Worm (Caenorhabditis elegans) whole organism, late embryonic: ENCODE data around the gene srz-75.
"Not testable (repeated sequence)": the region's sequence is repeated elsewhere in the genome, so short reads cannot be mapped to it uniquely, and the experiment has no call there.

ENCODE experiments used
- C38D4.7 ChIP-seq: fragments of 200-800 bp; sonication (Bioruptor generic); optimal IDR thresholded peaks from 2 replicates; lab custom pipeline; 2018; ENCODE audit warnings: mild to moderate bottlenecking, missing genetic modification characterization, moderate library complexity, missing compliant biosample characterization
- F13H6.1 ChIP-seq: sonication (generic microtip); optimal IDR thresholded peaks from 2 replicates; lab custom pipeline; 2016; ENCODE audit warnings: missing genetic modification characterization, missing compliant biosample characterization
- K02D7.2 ChIP-seq: sonication (generic microtip); optimal IDR thresholded peaks from 2 replicates; lab custom pipeline; 2017; ENCODE audit warnings: mild to moderate bottlenecking, missing genetic modification characterization, missing compliant biosample characterization
- K09A11.1 ChIP-seq: sonication (generic microtip); optimal IDR thresholded peaks from 2 replicates; lab custom pipeline; 2017; ENCODE audit warnings: antibody characterized with exemption, mild to moderate bottlenecking, missing genetic modification characterization, missing compliant biosample characterization; ENCODE audit not compliant: insufficient read depth
- T23F11.4 ChIP-seq: fragments of 200-800 bp; sonication (Bioruptor generic); optimal IDR thresholded peaks from 2 replicates; lab custom pipeline; 2018; ENCODE audit warnings: mild to moderate bottlenecking, missing genetic modification characterization, missing compliant biosample characterization
- ama-1 ChIP-seq: fragments of 150-350 bp; optimal IDR thresholded peaks from 2 replicates; lab custom pipeline; 2014
- ceh-14 ChIP-seq: sonication (generic microtip); optimal IDR thresholded peaks from 2 replicates; lab custom pipeline; 2016; ENCODE audit warnings: missing genotype, missing genetic modification characterization, missing compliant biosample characterization
- ceh-2 ChIP-seq: sonication (generic microtip); optimal IDR thresholded peaks from 2 replicates; lab custom pipeline; 2016; ENCODE audit warnings: missing genotype, missing genetic modification characterization, missing compliant biosample characterization
- ceh-34 ChIP-seq: sonication (generic microtip); optimal IDR thresholded peaks from 2 replicates; lab custom pipeline; 2016; ENCODE audit warnings: mild to moderate bottlenecking, missing genetic modification characterization, missing compliant biosample characterization
- ceh-48 ChIP-seq: sonication (generic microtip); optimal IDR thresholded peaks from 2 replicates; lab custom pipeline; 2016; ENCODE audit warnings: missing genetic modification characterization, inconsistent platforms, missing compliant biosample characterization
- ceh-6 ChIP-seq: fragments of 200-800 bp; sonication (Bioruptor generic); optimal IDR thresholded peaks from 2 replicates; lab custom pipeline; 2018; ENCODE audit warnings: mild to moderate bottlenecking, missing genetic modification characterization, missing compliant biosample characterization
- che-1 ChIP-seq: sonication (generic microtip); optimal IDR thresholded peaks from 2 replicates; lab custom pipeline; 2016; ENCODE audit warnings: mild to moderate bottlenecking, missing genetic modification characterization, missing compliant biosample characterization
- dmd-4 ChIP-seq: sonication (generic microtip); optimal IDR thresholded peaks from 2 replicates; lab custom pipeline; 2016; ENCODE audit warnings: borderline replicate concordance, missing genetic modification characterization, missing compliant biosample characterization
- dve-1 ChIP-seq: sonication (generic microtip); optimal IDR thresholded peaks from 2 replicates; lab custom pipeline; 2017; ENCODE audit warnings: antibody characterized with exemption, mild to moderate bottlenecking, missing genetic modification characterization, missing compliant biosample characterization
- elt-4 ChIP-seq: sonication (generic microtip); optimal IDR thresholded peaks from 2 replicates; lab custom pipeline; 2016; ENCODE audit warnings: missing genetic modification characterization, missing compliant biosample characterization
- ets-4 ChIP-seq: sonication (generic microtip); optimal IDR thresholded peaks from 2 replicates; lab custom pipeline; 2016; ENCODE audit warnings: missing genetic modification characterization, missing compliant biosample characterization
- fkh-10 ChIP-seq: fragments of 150-350 bp; optimal IDR thresholded peaks from 2 replicates; lab custom pipeline; 2014; ENCODE audit warnings: missing biosample characterization, missing genetic modification reagents, missing genetic modification characterization
- hlh-13 ChIP-seq: fragments of 200-800 bp; sonication (Bioruptor generic); optimal IDR thresholded peaks from 2 replicates; lab custom pipeline; 2018; ENCODE audit warnings: mild to moderate bottlenecking, missing genetic modification characterization, missing compliant biosample characterization
- hlh-15 ChIP-seq: sonication (generic microtip); optimal IDR thresholded peaks from 2 replicates; lab custom pipeline; 2016; ENCODE audit warnings: missing genetic modification characterization, missing compliant biosample characterization
- nhr-232 ChIP-seq: sonication (generic microtip); optimal IDR thresholded peaks from 2 replicates; lab custom pipeline; 2016; ENCODE audit warnings: missing genetic modification characterization, missing compliant biosample characterization
- npax-4 ChIP-seq: sonication (generic microtip); optimal IDR thresholded peaks from 2 replicates; lab custom pipeline; 2016; ENCODE audit warnings: missing genetic modification characterization, missing compliant biosample characterization
- odd-2 ChIP-seq: sonication (generic microtip); optimal IDR thresholded peaks from 2 replicates; lab custom pipeline; 2017; ENCODE audit warnings: antibody characterized with exemption, mild to moderate bottlenecking, missing genetic modification characterization, missing compliant biosample characterization
- pag-3 ChIP-seq: sonication (generic microtip); optimal IDR thresholded peaks from 2 replicates; lab custom pipeline; 2016; ENCODE audit warnings: missing compliant biosample characterization, missing genetic modification characterization, borderline replicate concordance
- pax-1 ChIP-seq: fragments of 150-350 bp; optimal IDR thresholded peaks from 2 replicates; lab custom pipeline; 2014; ENCODE audit warnings: missing biosample characterization, missing genetic modification characterization
- pha-4 ChIP-seq: fragments of 150-350 bp; optimal IDR thresholded peaks from 2 replicates; lab custom pipeline; 2018; ENCODE audit warnings: missing biosample characterization, missing genetic modification reagents, missing genetic modification characterization
- pqm-1 ChIP-seq: sonication (generic microtip); optimal IDR thresholded peaks from 2 replicates; lab custom pipeline; 2016; ENCODE audit warnings: missing genetic modification characterization, missing compliant biosample characterization
- pros-1 ChIP-seq: fragments of 150-350 bp; optimal IDR thresholded peaks from 2 replicates; lab custom pipeline; 2014; ENCODE audit warnings: missing biosample characterization, missing genetic modification reagents, missing genetic modification characterization
- rnt-1 ChIP-seq: sonication (generic microtip); optimal IDR thresholded peaks from 2 replicates; lab custom pipeline; 2016; ENCODE audit warnings: missing genetic modification characterization, missing compliant biosample characterization
- sox-2 ChIP-seq: fragments of 200-800 bp; sonication (Bioruptor generic); IDR thresholded peaks from 2 replicates; pipeline ENCODE4 v1.3.6; 2022; ENCODE audit warnings: missing genetic modification reagents, missing genetic modification characterization, missing compliant biosample characterization
- sox-4 ChIP-seq: sonication (generic microtip); optimal IDR thresholded peaks from 2 replicates; lab custom pipeline; 2017; ENCODE audit warnings: mild to moderate bottlenecking, missing genetic modification characterization, inconsistent platforms, missing compliant biosample characterization
- tbx-2 ChIP-seq: sonication (generic microtip); optimal IDR thresholded peaks from 2 replicates; lab custom pipeline; 2016; ENCODE audit warnings: missing genetic modification characterization, missing compliant biosample characterization
- tbx-7 ChIP-seq: sonication (generic microtip); optimal IDR thresholded peaks from 2 replicates; lab custom pipeline; 2016; ENCODE audit warnings: missing genotype, missing genetic modification characterization, missing compliant biosample characterization
- unc-42 ChIP-seq: sonication (generic microtip); optimal IDR thresholded peaks from 2 replicates; lab custom pipeline; 2016; ENCODE audit warnings: missing genotype, missing genetic modification characterization, missing compliant biosample characterization
- unc-86 ChIP-seq: sonication (generic microtip); optimal IDR thresholded peaks from 2 replicates; lab custom pipeline; 2016; ENCODE audit warnings: missing genetic modification characterization, missing compliant biosample characterization
- zip-5 ChIP-seq: sonication (generic microtip); optimal IDR thresholded peaks from 2 replicates; lab custom pipeline; 2016; ENCODE audit warnings: missing genetic modification characterization, missing compliant biosample characterization

srz-75 gene

DNA sequence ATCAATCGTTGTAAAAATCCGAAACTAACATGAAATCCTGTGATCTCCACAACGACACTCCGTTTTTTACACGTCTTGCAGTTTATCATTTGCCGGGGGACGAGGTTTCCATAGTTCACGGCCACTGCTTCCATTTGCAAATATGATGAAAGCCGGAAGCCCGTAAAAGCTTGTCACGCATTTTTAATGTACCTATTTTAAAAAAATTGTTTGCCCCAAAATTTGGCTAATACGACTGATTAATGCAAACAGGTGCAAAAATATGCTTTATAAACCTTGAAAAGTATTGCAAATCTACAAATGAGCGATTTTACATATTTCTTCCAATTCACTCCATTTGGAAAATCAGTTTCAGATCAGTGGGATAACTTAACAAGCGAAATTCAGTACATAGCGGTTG is 30.2 kb upstream of the srz-75 start, which contains the start of gene srz-61:
srz-61 (plus strand) TSS at position 301 of the 400 bp plus-strand sequence.
- no peak for TF ChIP-seq pros-1 (tag; lab: Kevin White, UChicago)
- no peak for TF ChIP-seq dmd-4 (tag; lab: Kevin White, UChicago)
- TF ChIP-seq, all 69 proteins: peak for 0

- TF ChIP-seq ets-4 (tag; lab: Kevin White, UChicago), result no peak
- no peak for TF ChIP-seq rnt-1
- no peak for TF ChIP-seq hlh-15 (tag; lab: Kevin White, UChicago)
- no peak for TF ChIP-seq ceh-34 (tag; lab: Kevin White, UChicago)
- no peak for TF ChIP-seq F13H6.1 (tag; lab: Kevin White, UChicago)
- TF ChIP-seq ama-1 (lab: Kevin White, UChicago), result no peak
- TF ChIP-seq nhr-232 (tag; lab: Kevin White, UChicago), result no peak
- no peak for TF ChIP-seq unc-86 (tag; lab: Kevin White, UChicago)
- TF ChIP-seq npax-4 (tag; lab: Kevin White, UChicago), result no peak
Observed at ce11 chrIV:16320410-16320809, 29.8 kb upstream of the srz-75 start, which contains the start of gene K03D3.5. K03D3.5 (minus strand) TSS chrIV:16320510.

- TF ChIP-seq T23F11.4 (GFP tag; lab: Kevin White, UChicago) (no peak), tbx-7 (tag; lab: Kevin White, UChicago) (no peak), pax-1 (tag; lab: Kevin White, UChicago) (no peak), zip-5 (tag; lab: Kevin White, UChicago) (no peak), C38D4.7 (no peak), ama-1 (lab: Kevin White, UChicago) (no peak), unc-86 (tag; lab: Kevin White, UChicago) (no peak), sox-4 (tag; lab: Kevin White, UChicago) (no peak), sox-2 (no peak)
- TF ChIP-seq, all 69 proteins: peak for 0
Observed at ce11 chrIV:16310103-16310502, 19.5 kb upstream of the srz-75 start.

- TF ChIP-seq unc-86, npax-4, elt-4 (tag; lab: Kevin White, UChicago): not testable (repeated sequence)
Observed at ce11 chrIV:16307925-16308324, 17.3 kb upstream of the srz-75 start, which contains the start of gene rac-2. rac-2 (plus strand) TSS chrIV:16308225.

DNA sequence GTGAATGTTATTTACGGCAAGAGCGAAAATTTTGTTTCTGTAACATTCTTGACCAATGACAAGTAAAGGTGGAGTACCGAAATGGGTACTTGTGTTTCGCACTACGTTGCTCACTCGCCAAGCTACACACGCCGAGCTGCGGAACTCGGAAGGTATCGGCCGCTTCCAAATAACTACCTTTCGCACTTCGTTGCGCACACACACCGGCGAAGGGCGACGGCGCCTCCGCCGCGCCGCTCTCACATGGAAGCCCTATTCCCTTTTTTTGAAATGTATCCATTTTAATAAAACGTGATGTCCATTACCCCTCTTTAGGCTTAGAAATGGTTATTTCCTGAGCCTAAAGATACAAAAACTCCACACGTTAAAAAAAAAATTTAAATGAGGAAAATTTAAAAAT is 16.3 kb upstream of the srz-75 start:
- TF ChIP-seq ets-4 (tag; lab: Kevin White, UChicago) (no peak), dve-1 (tag; lab: Kevin White, UChicago) (no peak), hlh-13 (GFP tag; lab: Kevin White, UChicago) (no peak), pha-4 (tag; lab: Kevin White, UChicago) (no peak), odd-2 (tag; lab: Kevin White, UChicago) (no peak), che-1 (tag; lab: Kevin White, UChicago) (no peak), fkh-10 (GFP tag; lab: Kevin White, UChicago) (no peak), ceh-6 (GFP tag; lab: Kevin White, UChicago) (no peak), unc-42 (no peak), ceh-14 (tag; lab: Kevin White, UChicago) (no peak), K02D7.2 (tag; lab: Kevin White, UChicago) (no peak), pros-1 (tag; lab: Kevin White, UChicago) (no peak)

ce11 chrIV:16298851-16299250 is 8.2 kb upstream of the srz-75 start, which contains the start of gene srz-72:
srz-72 (plus strand) TSS chrIV:16299151.
- no peak for TF ChIP-seq ceh-48 (tag; lab: Kevin White, UChicago)
- TF ChIP-seq pqm-1 (tag; lab: Kevin White, UChicago), result no peak
- no peak for TF ChIP-seq pag-3
- TF ChIP-seq ceh-2 (tag; lab: Kevin White, UChicago), result no peak
- no peak for TF ChIP-seq K09A11.1 (tag; lab: Kevin White, UChicago)
- no peak for TF ChIP-seq tbx-2 (tag; lab: Kevin White, UChicago)
